Worm (Caenorhabditis elegans): Measurements from ENCODE around the gene Y48A5A.3.

The Y48A5A.3 gene

DNA sequence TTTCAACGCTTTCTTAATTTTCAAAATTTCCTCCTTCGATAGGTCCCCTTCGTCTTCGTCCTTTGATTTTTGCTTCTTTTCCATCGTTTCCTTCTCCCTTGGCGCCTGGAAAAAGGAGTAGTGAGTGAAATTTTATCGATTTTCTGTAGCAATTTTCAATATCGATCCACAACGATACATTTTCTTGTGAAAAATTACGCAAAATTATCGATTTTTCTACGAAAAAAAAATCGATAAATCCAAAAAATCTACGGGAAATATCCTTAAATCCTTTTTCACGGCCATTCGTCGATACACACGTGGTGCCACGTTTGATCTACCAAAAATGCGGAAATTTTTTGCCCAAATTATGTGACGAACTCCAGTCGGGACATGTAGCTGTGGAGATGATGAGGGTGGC lies 1.5 kb downstream of the Y48A5A.3 start:
- no peak for TF ChIP-seq dpl-1 (GFP tag; optimal IDR thresholded peaks at IDR 0.05)
- TF ChIP-seq mel-28 (tag; optimal IDR thresholded peaks at IDR 0.05; ENCODE audit: borderline replicate concordance), result no peak
- TF ChIP-seq snpc-1.1 (tag; optimal IDR thresholded peaks at IDR 0.05; ENCODE audit: insufficient read depth), result no peak
- TF ChIP-seq lag-1 (GFP tag; IDR thresholded peaks at IDR 0.05), result no peak
- TF ChIP-seq Y67H2A.10 (GFP tag; conservative IDR thresholded peaks at IDR 0.05), result no peak
- TF ChIP-seq Y56A3A.18 (GFP tag; IDR thresholded peaks at IDR 0.05), result no peak
- no peak for TF ChIP-seq snpc-1.3 (tag; optimal IDR thresholded peaks at IDR 0.05; ENCODE audit: insufficient read depth)
- no peak for TF ChIP-seq Y53G8AR.9 (GFP tag; conservative IDR thresholded peaks at IDR 0.05)
- TF ChIP-seq ama-1 (optimal IDR thresholded peaks at IDR 0.05), result no peak
- no peak for TF ChIP-seq ama-1 (GFP tag; optimal IDR thresholded peaks at IDR 0.05)
- TF ChIP-seq nhr-179 (tag; optimal IDR thresholded peaks at IDR 0.05), result no peak
- no peak for TF ChIP-seq nfya-1 (tag; optimal IDR thresholded peaks at IDR 0.05; ENCODE audit: borderline replicate concordance, insufficient read depth)
- TF ChIP-seq C06A6.2 (GFP tag; conservative IDR thresholded peaks at IDR 0.05), result no peak
- no peak for TF ChIP-seq tlf-1 (GFP tag; optimal IDR thresholded peaks at IDR 0.05)
- no peak for TF ChIP-seq snpc-3.4 (tag; optimal IDR thresholded peaks at IDR 0.05)
- TF ChIP-seq ztf-25 (GFP tag; IDR thresholded peaks at IDR 0.05), result no peak
- no peak for TF ChIP-seq Y79H2A.3 (GFP tag; conservative IDR thresholded peaks at IDR 0.05)

DNA sequence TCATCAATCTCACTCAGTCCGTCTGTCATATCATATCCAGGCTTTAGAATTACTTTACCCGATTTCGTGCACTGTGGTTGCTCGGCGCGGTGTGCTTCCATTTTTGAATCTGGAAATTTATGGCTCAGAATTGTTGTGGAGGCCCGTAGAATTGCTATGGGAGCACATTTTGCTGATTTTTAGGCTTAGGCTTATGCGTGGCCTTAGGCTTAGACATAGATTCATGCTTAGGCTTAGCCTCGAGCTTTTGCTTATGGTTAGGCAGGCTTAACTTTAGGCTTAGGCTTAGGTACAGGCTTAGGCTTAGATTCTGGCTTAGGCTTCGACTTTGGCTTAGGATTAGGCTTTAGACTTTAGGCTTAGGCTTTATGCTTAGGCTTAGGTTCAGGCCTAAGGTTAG lies 2.7 kb downstream of the Y48A5A.3 start, which contains the start of gene Y76B12C.4:
Gene Y76B12C.4 (minus strand): TSS at position 101 of the 400 bp plus-strand sequence.
- TF ChIP-seq ceh-58 (GFP tag; IDR thresholded peaks at IDR 0.05) (no peak), lin-26 (GFP tag; IDR thresholded peaks at IDR 0.05) (no peak), lin-40 (tag; optimal IDR thresholded peaks at IDR 0.05) (no peak), rpc-1 (optimal IDR thresholded peaks at IDR 0.05) (no peak), rpc-1 (tag; optimal IDR thresholded peaks at IDR 0.05) (no peak)

DNA sequence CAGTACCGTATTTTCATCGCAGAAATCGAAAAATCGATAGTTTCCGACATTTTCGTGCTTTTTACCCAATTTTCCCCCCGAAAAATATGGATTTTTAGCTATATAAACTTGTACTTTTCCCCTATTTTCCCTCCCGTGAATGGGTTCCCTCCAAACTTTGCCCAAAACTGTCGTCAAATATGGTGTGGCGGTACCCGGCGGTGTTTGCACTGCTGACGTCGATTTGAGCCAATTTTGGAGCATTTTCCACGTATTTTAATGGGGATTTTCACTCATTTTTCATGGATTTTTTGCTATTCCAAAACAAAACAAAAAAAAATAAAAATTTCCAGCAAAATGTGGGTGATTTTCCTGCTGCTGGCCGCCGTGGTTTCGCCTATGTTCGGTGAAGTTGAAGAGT lies 3.8 kb downstream of the Y48A5A.3 start, which contains the start of gene Y76B12C.3:
Gene Y76B12C.3 (plus strand): TSS at position 334 of the 400 bp plus-strand sequence.
- no peak for TF ChIP-seq ccch-3 (GFP tag; optimal IDR thresholded peaks at IDR 0.05)

DNA sequence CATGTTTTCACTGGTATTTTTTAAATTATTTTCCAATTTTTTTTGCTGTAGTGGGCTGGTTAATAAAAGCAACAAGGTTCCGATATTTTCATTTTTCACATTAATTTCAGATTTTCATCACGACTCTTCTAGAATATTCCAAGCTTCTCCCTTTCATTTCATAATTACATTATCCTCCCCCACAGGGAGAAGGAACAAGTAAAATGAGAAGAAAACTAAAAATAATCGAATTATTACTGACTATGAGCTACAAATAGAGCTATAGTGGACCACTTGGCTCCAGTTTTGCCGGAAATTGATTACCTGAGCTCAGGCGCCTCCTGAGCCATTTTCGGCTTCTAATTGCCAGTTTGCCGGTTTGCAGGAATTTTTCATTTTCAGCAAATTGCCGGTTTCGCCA lies 6.1 kb downstream of the Y48A5A.3 start:
- TF ChIP-seq F37B4.10 (GFP tag; IDR thresholded peaks at IDR 0.05) (no peak), rpc-1 (optimal IDR thresholded peaks at IDR 0.05) (no peak), rpc-1 (tag; optimal IDR thresholded peaks at IDR 0.05) (no peak), ceh-58 (GFP tag; IDR thresholded peaks at IDR 0.05) (no peak), B0261.1 (tag; optimal IDR thresholded peaks at IDR 0.05) (no peak), atf-7 (tag; optimal IDR thresholded peaks at IDR 0.05) (no peak)

DNA sequence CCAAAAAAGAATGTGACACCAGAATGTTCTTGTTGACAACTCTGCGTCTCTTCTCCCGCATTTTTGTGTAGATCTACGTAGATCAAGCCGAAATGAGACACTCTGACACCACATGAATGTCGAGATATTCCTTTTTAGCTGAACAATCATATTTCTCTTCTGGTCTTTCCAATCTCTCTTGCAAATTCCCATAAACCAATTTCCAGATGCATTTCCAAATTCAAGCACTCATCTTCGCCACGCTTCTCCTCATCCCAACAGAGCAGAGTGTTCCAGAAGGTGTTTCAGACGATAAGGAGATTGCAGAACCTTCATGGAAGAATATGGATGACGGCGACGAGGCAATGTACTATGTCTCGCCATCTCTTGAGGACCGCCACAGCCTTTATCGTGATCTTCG lies 10.2 kb downstream of the Y48A5A.3 start, which contains the start of gene Y76B12C.8:
Gene Y76B12C.8 (plus strand): TSS at position 207 of the 400 bp plus-strand sequence.
- TF ChIP-seq hlh-26 (GFP tag; conservative IDR thresholded peaks at IDR 0.05) (no peak), hrde-1 (tag; optimal IDR thresholded peaks at IDR 0.05; ENCODE audit: borderline replicate concordance) (no peak), lin-35 (GFP tag; optimal IDR thresholded peaks at IDR 0.05) (no peak), ama-1 (optimal IDR thresholded peaks at IDR 0.05) (no peak), ama-1 (GFP tag; optimal IDR thresholded peaks at IDR 0.05) (no peak), attf-5 (GFP tag; optimal IDR thresholded peaks at IDR 0.05) (no peak), repo-1 (tag; optimal IDR thresholded peaks at IDR 0.05) (no peak), efl-1 (GFP tag; optimal IDR thresholded peaks at IDR 0.05) (no peak), ceh-79 (tag; optimal IDR thresholded peaks at IDR 0.05) (no peak), F39B2.1 (GFP tag; IDR thresholded peaks at IDR 0.05) (no peak), lsl-1 (GFP tag; optimal IDR thresholded peaks at IDR 0.05) (no peak)
